Worm (Caenorhabditis elegans): Measurements from ENCODE around the gene rbd-1.
"Not testable (repeated sequence)": the region's sequence is repeated elsewhere in the genome, so short reads cannot be mapped to it uniquely, and the experiment has no call there.

Gene rbd-1

DNA sequence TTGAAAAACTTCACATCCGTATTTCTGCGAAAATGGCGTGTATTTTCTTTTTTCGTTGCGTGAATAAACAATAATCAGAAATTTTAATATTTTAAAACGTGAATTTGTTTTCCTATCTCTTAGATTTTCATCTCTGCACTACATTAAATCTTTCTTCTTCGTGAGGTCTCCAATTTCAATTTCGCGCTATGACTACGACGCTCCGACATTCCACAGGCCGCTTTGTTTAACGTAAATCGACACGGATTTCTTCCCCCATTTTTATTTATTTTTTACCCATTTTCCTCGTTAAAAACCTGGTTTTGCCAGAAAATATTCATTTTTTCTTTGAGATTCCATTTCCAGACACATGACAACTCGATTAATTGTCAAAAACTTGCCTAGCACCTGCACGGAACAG lies at the start of gene rbd-1, which contains the start of gene T23F6.3:
rbd-1 (plus strand) TSS at position 346 of the 400 bp plus-strand sequence.
T23F6.3 (minus strand) TSS at position 120 of the 400 bp plus-strand sequence.
- TF ChIP-seq ztf-29 (GFP tag; IDR thresholded peaks at IDR 0.05) (no peak), flt-1 (GFP tag; IDR thresholded peaks at IDR 0.05) (no peak), T22C8.4 (GFP tag; IDR thresholded peaks at IDR 0.05) (no peak), tab-1 (GFP tag; IDR thresholded peaks at IDR 0.05) (no peak), med-1 (GFP tag; optimal IDR thresholded peaks at IDR 0.05; ENCODE audit: insufficient read depth) (no peak), cog-1 (tag; optimal IDR thresholded peaks at IDR 0.05) (peak; percentile 38), ref-1 (GFP tag; conservative IDR thresholded peaks at IDR 0.05) (no peak), ztf-23 (GFP tag; IDR thresholded peaks at IDR 0.05) (peak; percentile 65; the same call in 1 of the 2 replicates), klf-2 (GFP tag; conservative IDR thresholded peaks at IDR 0.05) (0 out of 2 replicates have a peak, but pooled peaks have one; percentile 10)

DNA sequence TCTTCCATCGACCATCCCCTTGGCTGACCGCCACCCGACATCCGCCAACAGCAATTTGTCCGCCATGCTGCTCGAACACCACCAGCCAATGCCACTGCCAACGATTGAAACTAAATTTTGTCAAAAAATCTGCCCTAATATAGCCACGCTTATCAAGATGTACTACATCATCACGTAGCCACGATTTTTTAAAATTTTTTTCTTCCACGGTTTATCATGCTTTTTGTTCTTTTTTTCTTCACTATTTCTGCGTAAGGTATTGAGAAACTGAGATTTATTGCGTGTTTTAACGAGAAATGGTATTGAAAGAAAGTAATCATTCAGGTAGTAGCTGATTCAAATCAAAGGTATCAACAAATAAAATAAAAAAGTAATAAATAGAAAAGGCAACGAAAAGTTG lies 47.6 kb upstream of the rbd-1 start, which contains the start of gene T23B5.6:
T23B5.6 (minus strand) TSS at position 101 of the 400 bp plus-strand sequence.
- not testable (repeated sequence) for TF ChIP-seq T22C8.4 (GFP tag; IDR thresholded peaks at IDR 0.05); tab-1 (GFP tag; IDR thresholded peaks at IDR 0.05); klf-2 (GFP tag; conservative IDR thresholded peaks at IDR 0.05)

DNA sequence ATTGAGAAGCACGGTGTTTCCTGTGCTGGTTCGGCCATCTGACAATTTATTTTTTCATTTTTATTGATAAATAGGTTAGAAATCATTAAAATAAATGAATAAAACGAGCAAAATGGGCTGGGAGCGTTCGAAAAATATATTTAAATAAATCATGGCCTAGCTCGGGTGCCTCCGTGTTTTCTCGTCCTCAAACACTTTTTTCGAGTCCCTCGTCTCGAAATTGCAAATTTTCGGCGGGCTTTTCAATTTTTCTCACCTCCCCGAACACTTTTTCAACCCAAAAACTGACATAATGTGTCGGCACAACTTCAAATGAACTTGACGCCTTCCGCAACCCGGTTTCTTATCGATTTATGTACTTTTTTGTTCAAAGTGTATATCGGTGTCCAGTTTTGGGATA lies 40.4 kb upstream of the rbd-1 start, which contains the start of gene prmt-9:
prmt-9 (minus strand) TSS at position 38 of the 400 bp plus-strand sequence.
- no peak for TF ChIP-seq tab-1 (GFP tag; IDR thresholded peaks at IDR 0.05)
- no peak for TF ChIP-seq T22C8.4 (GFP tag; IDR thresholded peaks at IDR 0.05)
- no peak for TF ChIP-seq klf-2 (GFP tag; conservative IDR thresholded peaks at IDR 0.05)
- no peak for TF ChIP-seq flt-1 (GFP tag; IDR thresholded peaks at IDR 0.05)
- no peak for TF ChIP-seq ztf-23 (GFP tag; IDR thresholded peaks at IDR 0.05)
- TF ChIP-seq cog-1 (tag; optimal IDR thresholded peaks at IDR 0.05): no peak
- TF ChIP-seq ztf-29 (GFP tag; IDR thresholded peaks at IDR 0.05): no peak
- no peak for TF ChIP-seq ref-1 (GFP tag; conservative IDR thresholded peaks at IDR 0.05)
- no peak for TF ChIP-seq med-1 (GFP tag; optimal IDR thresholded peaks at IDR 0.05; ENCODE audit: insufficient read depth)

DNA sequence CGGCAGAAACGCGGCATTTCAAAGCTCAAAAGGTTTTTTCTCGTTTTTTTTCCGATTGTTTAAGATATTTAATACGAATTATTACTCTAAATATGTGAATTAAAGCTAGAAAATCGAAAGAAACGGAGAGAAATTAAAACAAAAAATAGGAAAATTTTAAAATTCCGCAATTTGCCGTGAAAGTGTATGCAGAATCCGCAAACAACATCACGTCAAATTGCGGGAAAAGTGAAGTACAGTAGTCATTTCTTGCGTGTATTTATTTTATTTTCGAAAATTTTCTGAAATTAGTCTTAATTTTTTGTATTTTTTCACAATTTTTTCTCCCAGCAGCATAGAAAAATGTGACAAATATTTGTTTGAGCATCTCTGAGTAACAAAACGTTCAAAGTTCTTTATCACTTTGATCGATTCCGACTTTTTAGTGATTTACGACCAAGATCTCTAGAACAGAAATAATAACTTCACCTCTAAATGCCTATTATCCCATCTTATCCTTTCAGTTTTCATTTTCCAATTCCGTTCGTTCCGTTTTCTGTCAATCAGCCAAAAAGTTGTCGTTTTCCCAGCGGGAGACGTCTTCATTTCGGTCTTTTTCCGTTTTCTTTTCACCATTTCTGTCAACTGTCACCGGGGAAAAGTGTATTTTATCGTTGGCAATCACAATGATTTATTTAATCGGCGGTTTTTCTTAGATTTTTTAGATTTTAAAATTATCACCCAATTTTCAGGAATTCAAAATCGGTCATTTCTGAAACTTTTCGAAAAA lies 39.8 kb upstream of the rbd-1 start:
- TF ChIP-seq tab-1 (GFP tag; IDR thresholded peaks at IDR 0.05) (no peak), T22C8.4 (GFP tag; IDR thresholded peaks at IDR 0.05) (no peak), cog-1 (tag; optimal IDR thresholded peaks at IDR 0.05) (no peak), ref-1 (GFP tag; conservative IDR thresholded peaks at IDR 0.05) (no peak), klf-2 (GFP tag; conservative IDR thresholded peaks at IDR 0.05) (no peak), med-1 (GFP tag; optimal IDR thresholded peaks at IDR 0.05; ENCODE audit: insufficient read depth) (no peak), ztf-23 (GFP tag; IDR thresholded peaks at IDR 0.05) (no peak), ztf-29 (GFP tag; IDR thresholded peaks at IDR 0.05) (no peak), flt-1 (GFP tag; IDR thresholded peaks at IDR 0.05) (no peak)

DNA sequence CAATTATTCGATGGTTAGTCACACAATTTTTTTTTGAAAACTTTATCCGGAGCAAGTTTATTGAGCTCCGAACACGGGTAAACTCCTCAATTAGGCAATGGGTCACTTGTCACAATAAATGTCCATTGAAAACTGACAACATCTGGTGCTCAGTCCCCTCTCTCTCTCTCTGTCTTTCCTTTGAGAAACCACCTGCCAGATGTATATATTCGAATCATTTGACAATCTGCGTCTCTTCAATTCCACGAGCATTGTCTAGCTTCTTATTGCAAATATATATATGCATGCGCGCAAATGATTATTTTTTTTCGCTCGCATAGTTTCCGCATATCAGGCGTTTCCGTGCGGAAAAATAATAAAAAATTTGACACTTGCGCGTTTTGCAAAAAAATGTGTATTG lies 39.0 kb upstream of the rbd-1 start:
- no peak for TF ChIP-seq klf-2 (GFP tag; conservative IDR thresholded peaks at IDR 0.05)
- TF ChIP-seq cog-1 (tag; optimal IDR thresholded peaks at IDR 0.05): peak; percentile 40

DNA sequence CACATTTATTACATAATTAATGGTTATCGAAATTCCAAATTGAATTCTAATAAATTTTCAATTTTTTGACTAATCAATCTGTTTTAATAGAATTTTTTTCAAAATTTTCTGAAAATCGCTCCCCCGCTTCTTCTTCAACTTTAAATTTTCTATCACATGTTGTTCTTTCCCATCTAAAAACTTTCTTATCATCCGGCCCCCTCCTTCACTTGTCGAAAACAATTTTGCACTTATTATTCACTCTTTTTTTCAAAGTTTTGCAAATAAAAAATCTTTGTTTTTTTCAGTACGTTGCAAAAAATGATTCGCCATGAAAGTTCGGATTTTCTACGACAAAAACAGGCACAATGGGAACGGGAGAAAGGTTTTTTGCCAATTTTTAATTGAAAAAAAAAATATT lies 36.4 kb upstream of the rbd-1 start, which contains the start of gene T23B5.3:
T23B5.3 (plus strand) TSS at position 301 of the 400 bp plus-strand sequence.
- TF ChIP-seq ztf-23 (GFP tag; IDR thresholded peaks at IDR 0.05): no peak
- no peak for TF ChIP-seq cog-1 (tag; optimal IDR thresholded peaks at IDR 0.05)
- TF ChIP-seq ztf-29 (GFP tag; IDR thresholded peaks at IDR 0.05): no peak
- TF ChIP-seq tab-1 (GFP tag; IDR thresholded peaks at IDR 0.05): no peak
- no peak for TF ChIP-seq klf-2 (GFP tag; conservative IDR thresholded peaks at IDR 0.05)
- no peak for TF ChIP-seq T22C8.4 (GFP tag; IDR thresholded peaks at IDR 0.05)
- TF ChIP-seq ref-1 (GFP tag; conservative IDR thresholded peaks at IDR 0.05): no peak
- TF ChIP-seq med-1 (GFP tag; optimal IDR thresholded peaks at IDR 0.05; ENCODE audit: insufficient read depth): no peak
- TF ChIP-seq flt-1 (GFP tag; IDR thresholded peaks at IDR 0.05): no peak

DNA sequence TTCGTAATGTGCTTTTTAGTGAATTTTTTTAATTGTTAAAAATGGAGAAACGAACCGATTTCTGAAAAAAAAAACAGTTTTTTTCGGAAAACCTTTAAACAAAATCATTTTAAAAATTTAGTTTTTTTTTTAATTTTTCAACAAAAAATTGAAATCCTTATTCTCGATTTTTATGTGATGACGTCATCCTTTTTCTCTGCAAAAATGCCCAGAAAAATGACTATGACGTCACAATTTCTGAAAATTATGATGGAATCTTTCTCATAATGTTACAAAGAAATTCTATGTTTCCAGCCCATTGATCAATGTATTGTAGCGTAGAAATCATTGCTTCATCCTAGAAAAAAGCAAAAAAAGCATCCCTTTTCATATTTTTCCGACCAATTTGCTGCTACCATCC lies 35.5 kb upstream of the rbd-1 start:
- no peak for TF ChIP-seq cog-1 (tag; optimal IDR thresholded peaks at IDR 0.05)
- TF ChIP-seq klf-2 (GFP tag; conservative IDR thresholded peaks at IDR 0.05): no peak
- no peak for TF ChIP-seq ztf-29 (GFP tag; IDR thresholded peaks at IDR 0.05)
- TF ChIP-seq T22C8.4 (GFP tag; IDR thresholded peaks at IDR 0.05): no peak
- TF ChIP-seq med-1 (GFP tag; optimal IDR thresholded peaks at IDR 0.05; ENCODE audit: insufficient read depth): no peak
- TF ChIP-seq tab-1 (GFP tag; IDR thresholded peaks at IDR 0.05): no peak
- no peak for TF ChIP-seq ref-1 (GFP tag; conservative IDR thresholded peaks at IDR 0.05)
- TF ChIP-seq flt-1 (GFP tag; IDR thresholded peaks at IDR 0.05): no peak
- no peak for TF ChIP-seq ztf-23 (GFP tag; IDR thresholded peaks at IDR 0.05)

DNA sequence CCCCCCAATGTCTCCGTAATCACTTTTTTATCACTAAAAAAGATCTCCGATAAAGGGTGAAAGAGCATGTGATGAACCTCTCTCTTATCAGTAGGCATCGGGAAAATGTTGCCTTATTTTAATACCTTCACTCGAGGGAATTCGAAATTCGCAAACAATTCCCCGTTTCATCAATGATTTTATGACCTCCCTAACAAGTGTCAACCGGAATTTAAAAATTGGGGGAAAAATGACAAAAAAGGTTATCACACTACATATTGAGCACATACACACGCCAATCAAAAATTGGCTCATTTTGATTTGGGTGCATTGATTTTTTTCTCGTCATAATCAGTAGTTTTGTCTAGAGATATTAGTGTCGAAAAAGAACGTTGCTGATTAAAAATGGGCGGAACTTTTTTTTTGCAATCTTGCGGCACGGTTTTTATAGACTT lies 35.1 kb upstream of the rbd-1 start:
- TF ChIP-seq med-1 (GFP tag; optimal IDR thresholded peaks at IDR 0.05; ENCODE audit: insufficient read depth) (no peak), tab-1 (GFP tag; IDR thresholded peaks at IDR 0.05) (no peak), flt-1 (GFP tag; IDR thresholded peaks at IDR 0.05) (no peak), T22C8.4 (GFP tag; IDR thresholded peaks at IDR 0.05) (no peak), klf-2 (GFP tag; conservative IDR thresholded peaks at IDR 0.05) (no peak), ztf-29 (GFP tag; IDR thresholded peaks at IDR 0.05) (no peak), cog-1 (tag; optimal IDR thresholded peaks at IDR 0.05) (no peak), ztf-23 (GFP tag; IDR thresholded peaks at IDR 0.05) (no peak), ref-1 (GFP tag; conservative IDR thresholded peaks at IDR 0.05) (no peak)

DNA sequence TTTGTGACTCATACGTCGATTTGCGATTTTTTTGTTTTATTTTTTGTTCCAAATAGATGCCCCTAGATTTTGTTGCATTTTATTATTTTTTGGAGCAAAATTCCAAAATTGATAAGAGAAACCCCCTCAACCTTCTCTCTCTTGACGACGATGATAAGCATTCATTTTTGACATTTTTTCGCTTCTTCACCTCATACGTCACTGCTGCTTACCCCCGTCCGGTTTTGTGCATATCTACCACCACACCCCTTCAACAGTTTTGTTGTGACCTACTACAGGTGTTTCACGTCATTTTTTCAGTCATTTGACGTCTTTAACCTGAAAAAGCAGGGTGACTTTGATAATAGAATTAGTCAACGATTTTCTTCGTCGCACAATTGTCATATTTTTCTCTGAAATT lies 25.9 kb upstream of the rbd-1 start:
- TF ChIP-seq med-1 (GFP tag; optimal IDR thresholded peaks at IDR 0.05; ENCODE audit: insufficient read depth) (no peak), T22C8.4 (GFP tag; IDR thresholded peaks at IDR 0.05) (no peak), klf-2 (GFP tag; conservative IDR thresholded peaks at IDR 0.05) (no peak), cog-1 (tag; optimal IDR thresholded peaks at IDR 0.05) (no peak), flt-1 (GFP tag; IDR thresholded peaks at IDR 0.05) (no peak), ztf-23 (GFP tag; IDR thresholded peaks at IDR 0.05) (no peak), tab-1 (GFP tag; IDR thresholded peaks at IDR 0.05) (no peak), ref-1 (GFP tag; conservative IDR thresholded peaks at IDR 0.05) (no peak), ztf-29 (GFP tag; IDR thresholded peaks at IDR 0.05) (no peak)

Measured in whole organism, midembryonic.